Fruit fly (Drosophila melanogaster) whole organism, embryonic: Measurements from ENCODE around the gene Tgt.
A peak's percentile ranks its signal among the peaks of the same experiment; 100 is the strongest.

Source experiments
- Bgb ChIP-seq: fragments of 200-800 bp; sonication (Bioruptor generic); IDR thresholded peaks from 2 replicates; pipeline ENCODE4 v1.3.6; 2022; ENCODE audit warnings: missing biosample characterization, missing genetic modification characterization; ENCODE audit not compliant: partially characterized antibody
- CG10209 ChIP-seq: fragments of 200-800 bp; sonication (Bioruptor generic); optimal IDR thresholded peaks from 3 replicates; lab custom pipeline; 2017; ENCODE audit warnings: missing biosample characterization, mild to moderate bottlenecking, missing genetic modification characterization, missing genetic modification reagents
- CG10979 ChIP-seq: fragments of 200-800 bp; sonication (Bioruptor generic); optimal IDR thresholded peaks from 2 replicates; lab custom pipeline; 2018; ENCODE audit warnings: missing biosample characterization, mild to moderate bottlenecking, missing genetic modification characterization, moderate library complexity
- CG1233 ChIP-seq: fragments of 200-800 bp; sonication (Bioruptor generic); optimal IDR thresholded peaks from 4 replicates; lab custom pipeline; 2018; ENCODE audit warnings: missing biosample characterization, mild to moderate bottlenecking, missing genetic modification characterization
- CG12391 ChIP-seq: fragments of 200-800 bp; sonication (Bioruptor generic); optimal IDR thresholded peaks from 3 replicates; lab custom pipeline; 2018; ENCODE audit warnings: missing biosample characterization, mild to moderate bottlenecking, missing genetic modification characterization, moderate library complexity
- CG12769 ChIP-seq: fragments of 200-800 bp; sonication (Bioruptor generic); optimal IDR thresholded peaks from 2 replicates; lab custom pipeline; 2019; ENCODE audit warnings: missing biosample characterization, mild to moderate bottlenecking, missing genetic modification characterization, moderate library complexity
- CG13287 ChIP-seq: fragments of 200-800 bp; sonication (Bioruptor generic); IDR thresholded peaks from 2 replicates; pipeline ENCODE4 v1.3.6; 2022; ENCODE audit warnings: missing biosample characterization, missing genetic modification characterization; ENCODE audit not compliant: partially characterized antibody
- CG14860 ChIP-seq: fragments of 200-800 bp; sonication (Bioruptor generic); IDR thresholded peaks from 3 replicates; pipeline ENCODE4 v1.3.6; 2022; ENCODE audit warnings: missing biosample characterization, missing genetic modification characterization; ENCODE audit not compliant: partially characterized antibody
- CG15269 ChIP-seq: fragments of 200-800 bp; sonication (Bioruptor generic); optimal IDR thresholded peaks from 2 replicates; lab custom pipeline; 2018; ENCODE audit warnings: missing biosample characterization, mild to moderate bottlenecking, missing genetic modification characterization, moderate library complexity
- CG1647 ChIP-seq: fragments of 200-800 bp; sonication (Bioruptor generic); optimal IDR thresholded peaks from 3 replicates; lab custom pipeline; 2016; ENCODE audit warnings: missing biosample characterization, missing genetic modification characterization
- CG17361 ChIP-seq: fragments of 200-800 bp; sonication (Bioruptor generic); IDR thresholded peaks from 3 replicates; pipeline ENCODE4 v1.3.6; 2022; ENCODE audit warnings: missing biosample characterization, missing genetic modification characterization
- CG17385 ChIP-seq: fragments of 200-800 bp; sonication (Bioruptor generic); optimal IDR thresholded peaks from 3 replicates; lab custom pipeline; 2018; ENCODE audit warnings: missing biosample characterization, mild to moderate bottlenecking, missing genetic modification characterization
- CG18476 ChIP-seq: fragments of 200-800 bp; sonication (Bioruptor generic); optimal IDR thresholded peaks from 2 replicates; lab custom pipeline; 2016; ENCODE audit warnings: missing biosample characterization, mild to moderate bottlenecking, missing genetic modification characterization
- CG18599 ChIP-seq: fragments of 200-800 bp; sonication (Bioruptor generic); optimal IDR thresholded peaks from 3 replicates; lab custom pipeline; 2017; ENCODE audit warnings: missing biosample characterization, missing genetic modification characterization, mild to moderate bottlenecking, moderate library complexity, missing genetic modification reagents
- CG31224 ChIP-seq: fragments of 200-800 bp; sonication (Bioruptor generic); IDR thresholded peaks from 2 replicates; pipeline ENCODE4 v1.3.6; 2022; ENCODE audit warnings: missing biosample characterization, missing genetic modification characterization
- CG32767 ChIP-seq: fragments of 200-800 bp; sonication (Bioruptor generic); IDR thresholded peaks from 2 replicates; pipeline ENCODE4 v1.3.6; 2022; ENCODE audit warnings: missing biosample characterization, missing genetic modification characterization
- CG43689 ChIP-seq: fragments of 200-800 bp; sonication (Bioruptor generic); IDR thresholded peaks from 2 replicates; pipeline ENCODE4 v1.3.6; 2022; ENCODE audit warnings: missing biosample characterization, missing genetic modification characterization
- CG5953 ChIP-seq: fragments of 200-800 bp; sonication (Bioruptor generic); IDR thresholded peaks from 2 replicates; pipeline ENCODE4 v1.3.6; 2022; ENCODE audit warnings: missing biosample characterization, missing genetic modification characterization
- CG6175 ChIP-seq: fragments of 200-800 bp; sonication (Bioruptor generic); IDR thresholded peaks from 3 replicates; pipeline ENCODE4 v1.3.6; 2022; ENCODE audit warnings: missing biosample characterization, missing genetic modification characterization
- CG8924 ChIP-seq: fragments of 200-800 bp; optimal IDR thresholded peaks from 3 replicates; lab custom pipeline; 2019; ENCODE audit warnings: missing biosample characterization, mild to moderate bottlenecking, missing genetic modification characterization, moderate library complexity
- CG9727 ChIP-seq: fragments of 200-800 bp; sonication (Bioruptor generic); optimal IDR thresholded peaks from 3 replicates; lab custom pipeline; 2017; ENCODE audit warnings: missing biosample characterization, mild to moderate bottlenecking, missing genetic modification characterization
- CG9932 ChIP-seq: fragments of 200-800 bp; sonication (Bioruptor generic); IDR thresholded peaks from 2 replicates; pipeline ENCODE4 v1.3.6; 2022; ENCODE audit warnings: missing biosample characterization, missing genetic modification characterization
- Dip2 ChIP-seq: fragments of 200-800 bp; sonication (Bioruptor generic); IDR thresholded peaks from 2 replicates; pipeline ENCODE4 v1.3.6; 2022; ENCODE audit warnings: missing biosample characterization, missing genetic modification characterization
- Elba2 ChIP-seq: fragments of 200-800 bp; sonication (Bioruptor generic); optimal IDR thresholded peaks from 3 replicates; lab custom pipeline; 2016; ENCODE audit warnings: missing biosample characterization, missing genetic modification characterization
- Fer2 ChIP-seq: fragments of 200-800 bp; sonication (Bioruptor generic); optimal IDR thresholded peaks from 2 replicates; lab custom pipeline; 2018; ENCODE audit warnings: missing biosample characterization, mild to moderate bottlenecking, missing genetic modification characterization, moderate library complexity
- HHEX ChIP-seq: fragments of 200-800 bp; sonication (Bioruptor generic); optimal IDR thresholded peaks from 3 replicates; lab custom pipeline; 2017; ENCODE audit warnings: missing biosample characterization, mild to moderate bottlenecking, missing genetic modification characterization, missing genetic modification reagents
- HmgZ ChIP-seq: fragments of 200-800 bp; sonication (Bioruptor generic); optimal IDR thresholded peaks from 2 replicates; lab custom pipeline; 2018; ENCODE audit warnings: missing biosample characterization, mild to moderate bottlenecking, missing genetic modification characterization
- Hr3 ChIP-seq: fragments of 200-800 bp; sonication (Bioruptor generic); optimal IDR thresholded peaks from 3 replicates; lab custom pipeline; 2016; ENCODE audit warnings: missing biosample characterization, missing genetic modification characterization
- Max ChIP-seq: fragments of 200-800 bp; sonication (Bioruptor generic); optimal IDR thresholded peaks from 2 replicates; lab custom pipeline; 2016; ENCODE audit warnings: missing biosample characterization, mild to moderate bottlenecking, missing genetic modification characterization
- Oaz ChIP-seq: fragments of 200-800 bp; sonication (Bioruptor generic); IDR thresholded peaks from 2 replicates; pipeline ENCODE4 v1.3.6; 2022; ENCODE audit warnings: missing biosample characterization, missing genetic modification characterization
- Oli ChIP-seq: fragments of 200-800 bp; sonication (Bioruptor generic); optimal IDR thresholded peaks from 2 replicates; lab custom pipeline; 2018; ENCODE audit warnings: missing biosample characterization, mild to moderate bottlenecking, missing genetic modification characterization, moderate library complexity
- PHDP ChIP-seq: fragments of 200-800 bp; sonication (Bioruptor generic); optimal IDR thresholded peaks from 3 replicates; lab custom pipeline; 2018; ENCODE audit warnings: missing biosample characterization, mild to moderate bottlenecking, missing genetic modification characterization, moderate library complexity
- Trl ChIP-seq, 3 experiments: fragments of >200 bp in 2 of 3; fragments of 200-800 bp in 1 of 3; sonication (Bioruptor generic) in 1 of 3; optimal IDR thresholded peaks; 2 replicates in 1 of 3; 3 replicates in 2 of 3; lab custom pipeline; 2016 to 2017; ENCODE audit warnings: missing biosample characterization in 1 of 3, missing genetic modification characterization in 1 of 3
- az2 ChIP-seq: fragments of 200-800 bp; sonication (Bioruptor generic); optimal IDR thresholded peaks from 3 replicates; lab custom pipeline; 2016; ENCODE audit warnings: missing biosample characterization, missing genetic modification characterization
- bbx ChIP-seq: fragments of 200-800 bp; sonication (Bioruptor generic); IDR thresholded peaks from 2 replicates; pipeline ENCODE4 v1.3.6; 2022; ENCODE audit warnings: missing biosample characterization, missing genetic modification characterization; ENCODE audit not compliant: partially characterized antibody
- br ChIP-seq: fragments of >200 bp; optimal IDR thresholded peaks from 2 replicates; lab custom pipeline; 2017
- croc ChIP-seq: fragments of 200-800 bp; sonication (Bioruptor generic); conservative IDR thresholded peaks from 3 replicates; pipeline ENCODE4 v1.3.6; 2022; ENCODE audit warnings: missing biosample characterization, missing genetic modification characterization
- cwo ChIP-seq: fragments of 200-800 bp; sonication (Bioruptor generic); optimal IDR thresholded peaks from 3 replicates; lab custom pipeline; 2017; ENCODE audit warnings: missing biosample characterization, missing genetic modification characterization, mild to moderate bottlenecking, moderate library complexity, missing genetic modification reagents
- dmrt99B ChIP-seq: fragments of 200-800 bp; sonication (Bioruptor generic); optimal IDR thresholded peaks from 2 replicates; lab custom pipeline; 2018; ENCODE audit warnings: missing biosample characterization, mild to moderate bottlenecking, missing genetic modification characterization, moderate library complexity
- eve ChIP-seq, 2 experiments: fragments of >200 bp; optimal IDR thresholded peaks; 2 replicates each; lab custom pipeline; 2017; ENCODE audit warnings: missing biosample characterization in 2 of 2, missing genetic modification characterization in 2 of 2
- gem ChIP-seq: fragments of 200-800 bp; sonication (Bioruptor generic); optimal IDR thresholded peaks from 2 replicates; lab custom pipeline; 2019; ENCODE audit warnings: missing biosample characterization, mild to moderate bottlenecking, missing genetic modification characterization, moderate library complexity
- gro ChIP-seq: fragments of 200-800 bp; sonication (Bioruptor generic); optimal IDR thresholded peaks from 2 replicates; lab custom pipeline; 2016; ENCODE audit warnings: missing biosample characterization, missing genetic modification characterization
- inv ChIP-seq: fragments of 200-800 bp; sonication (Bioruptor generic); IDR thresholded peaks from 2 replicates; pipeline ENCODE4 v1.3.6; 2022; ENCODE audit warnings: missing biosample characterization, missing genetic modification characterization; ENCODE audit not compliant: partially characterized antibody
- jigr1 ChIP-seq: fragments of 200-800 bp; sonication (Bioruptor generic); IDR thresholded peaks from 3 replicates; pipeline ENCODE4 v1.3.6; 2022; ENCODE audit warnings: missing biosample characterization, missing genetic modification characterization
- jumu ChIP-seq: fragments of 200-800 bp; sonication (Bioruptor generic); optimal IDR thresholded peaks from 3 replicates; lab custom pipeline; 2016; ENCODE audit warnings: missing biosample characterization, missing genetic modification characterization
- p53 ChIP-seq: fragments of 200-800 bp; sonication (Bioruptor generic); optimal IDR thresholded peaks from 2 replicates; lab custom pipeline; 2016; ENCODE audit warnings: missing biosample characterization, missing genetic modification characterization
- scrt ChIP-seq: fragments of 200-800 bp; sonication (Bioruptor generic); optimal IDR thresholded peaks from 2 replicates; lab custom pipeline; 2018; ENCODE audit warnings: missing biosample characterization, mild to moderate bottlenecking, missing genetic modification characterization, moderate library complexity
- sob ChIP-seq: fragments of 200-800 bp; sonication (Bioruptor generic); IDR thresholded peaks from 2 replicates; pipeline ENCODE4 v1.3.6; 2022; ENCODE audit warnings: missing biosample characterization, missing genetic modification characterization
- toy ChIP-seq: fragments of 200-800 bp; sonication (Bioruptor generic); IDR thresholded peaks from 2 replicates; pipeline ENCODE4 v1.3.6; 2022; ENCODE audit warnings: missing biosample characterization, missing genetic modification characterization
- vfl ChIP-seq: fragments of 200-800 bp; sonication (Bioruptor generic); optimal IDR thresholded peaks from 2 replicates; lab custom pipeline; 2016; ENCODE audit warnings: missing biosample characterization, missing genetic modification characterization
- zen2 ChIP-seq: fragments of 200-800 bp; sonication (Bioruptor generic); IDR thresholded peaks from 3 replicates; pipeline ENCODE4 v1.3.6; 2022; ENCODE audit warnings: missing biosample characterization, missing genetic modification characterization; ENCODE audit not compliant: partially characterized antibody

The Tgt gene

DNA sequence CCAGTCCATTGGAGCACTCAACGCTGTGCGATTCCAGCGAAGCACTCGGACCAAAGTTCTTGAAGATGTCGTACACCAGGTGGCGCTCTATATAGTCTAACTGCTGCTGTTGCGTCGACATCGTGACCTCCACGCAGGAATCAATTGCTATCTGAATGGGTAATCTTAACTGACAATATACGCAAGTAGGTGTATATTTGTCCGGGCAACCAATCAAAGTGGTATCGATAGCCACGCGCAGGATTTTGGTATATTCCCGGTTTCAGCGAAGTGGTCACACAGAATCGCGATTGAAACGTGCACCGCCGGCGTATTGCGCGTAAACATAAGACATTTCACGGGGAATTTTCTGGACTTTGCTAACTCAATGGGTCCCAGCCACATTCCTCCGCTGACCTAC, at the start of gene Tgt, which contains the start of gene CG5126 (continued):
- TF ChIP-seq HmgZ (tag; lab: Kevin White, UChicago), result peak; percentile 26
- TF ChIP-seq CG10979, result peak; percentile 54
- no peak for TF ChIP-seq CG14860 (GFP tag; lab: Robert Waterston, UW)
- 0 out of 3 replicates have a peak, but pooled peaks have one; percentile 20 for TF ChIP-seq zen2
- TF ChIP-seq CG13287 (GFP tag; lab: Robert Waterston, UW), result peak; percentile 79
- TF ChIP-seq eve (GFP tag; optimal IDR thresholded peaks at IDR 0.05; lab: Kevin White, UChicago), result no peak
- 0 out of 2 replicates have a peak, but pooled peaks have one; percentile 18 for TF ChIP-seq Oaz (GFP tag; lab: Robert Waterston, UW)
- TF ChIP-seq Dip2 (GFP tag; lab: Robert Waterston, UW), result no peak
- no peak for TF ChIP-seq br (lab: Kevin White, UChicago)
- TF ChIP-seq jumu (GFP tag; lab: Kevin White, UChicago), result no peak
- TF ChIP-seq Trl (optimal IDR thresholded peaks at IDR 0.05; lab: Kevin White, UChicago), result no peak
- no peak for TF ChIP-seq Trl (GFP tag; optimal IDR thresholded peaks at IDR 0.05; lab: Kevin White, UChicago)
- TF ChIP-seq CG1233 (GFP tag; lab: Kevin White, UChicago), result no peak
- no peak for TF ChIP-seq croc
- no peak for TF ChIP-seq CG6175 (GFP tag; lab: Robert Waterston, UW)
- TF ChIP-seq CG18476, result no peak
- TF ChIP-seq Max (GFP tag; lab: Kevin White, UChicago), result no peak
- no peak for TF ChIP-seq CG43689
- TF ChIP-seq CG12769 (tag; lab: Kevin White, UChicago), result no peak
- TF ChIP-seq inv (GFP tag; lab: Robert Waterston, UW), result peak; percentile 45
- TF ChIP-seq jigr1 (GFP tag; lab: Robert Waterston, UW), result no peak
- peak; percentile 55; the same call in 1 of the 2 replicates for TF ChIP-seq bbx (GFP tag; lab: Robert Waterston, UW)
- TF ChIP-seq CG1647 (GFP tag; lab: Kevin White, UChicago), result no peak
- TF ChIP-seq Oli, result no peak
- no peak for TF ChIP-seq p53 (GFP tag; lab: Kevin White, UChicago)
- TF ChIP-seq CG17361 (GFP tag; lab: Robert Waterston, UW), result no peak
- TF ChIP-seq vfl (GFP tag; lab: Kevin White, UChicago), result no peak
- TF ChIP-seq Bgb (GFP tag; lab: Robert Waterston, UW), result peak; percentile 54; the same call in 1 of the 2 replicates

- TF ChIP-seq cwo (GFP tag; lab: Kevin White, UChicago) (peak; percentile 28), CG5953 (no peak), CG15269 (tag; lab: Kevin White, UChicago) (peak; percentile 34), az2 (GFP tag; lab: Kevin White, UChicago) (peak; percentile 8), HHEX (peak; percentile 7), CG32767 (no peak), Hr3 (GFP tag; lab: Kevin White, UChicago) (peak; percentile 15), Fer2 (tag; lab: Kevin White, UChicago) (no peak), CG18599 (GFP tag; lab: Kevin White, UChicago) (peak; percentile 71), PHDP (peak; percentile 35), CG12391 (peak; percentile 34), sob (GFP tag; lab: Robert Waterston, UW) (no peak), CG8924 (tag; lab: Kevin White, UChicago) (peak; percentile 44), gro (GFP tag; lab: Kevin White, UChicago) (no peak), gem (tag; lab: Kevin White, UChicago) (peak; percentile 65), toy (GFP tag; lab: Robert Waterston, UW) (no peak), dmrt99B (tag; lab: Kevin White, UChicago) (peak; percentile 17), CG10209 (GFP tag; lab: Kevin White, UChicago) (peak; percentile 31), Elba2 (GFP tag; lab: Kevin White, UChicago) (no peak), CG9727 (GFP tag; lab: Kevin White, UChicago) (peak; percentile 29), CG17385 (peak; percentile 7), CG31224 (no peak), CG9932 (GFP tag; lab: Robert Waterston, UW) (peak; percentile 12; the same call in 1 of the 2 replicates), scrt (GFP tag; lab: Kevin White, UChicago) (no peak)
Observed at dm6 chr2L:1135495-1135894, 48.4 kb upstream of the Tgt start.
